Worm (Caenorhabditis elegans) whole organism, midembryonic: ENCODE results near the gene C17G10.1.

Experiments
- T22C8.4 ChIP-seq: fragments of 200-800 bp; sonication (Bioruptor generic); IDR thresholded peaks from 2 replicates; pipeline ENCODE4 v1.3.6; 2022; ENCODE audit warnings: missing genetic modification characterization, missing compliant biosample characterization
- cog-1 ChIP-seq: sonication (generic microtip); optimal IDR thresholded peaks from 2 replicates; lab custom pipeline; 2016; ENCODE audit warnings: missing genetic modification characterization, missing compliant biosample characterization
- flt-1 ChIP-seq: fragments of 200-800 bp; sonication (Bioruptor generic); IDR thresholded peaks from 2 replicates; pipeline ENCODE4 v1.3.6; 2022; ENCODE audit warnings: missing genetic modification characterization, missing compliant biosample characterization
- klf-2 ChIP-seq: fragments of 200-800 bp; sonication (Bioruptor generic); conservative IDR thresholded peaks from 2 replicates; pipeline ENCODE4 v1.3.6; 2022; ENCODE audit warnings: missing genetic modification reagents, missing genetic modification characterization, missing compliant biosample characterization
- med-1 ChIP-seq: sonication (generic microtip); optimal IDR thresholded peaks from 2 replicates; lab custom pipeline; 2017; ENCODE audit warnings: missing genetic modification characterization, mild to moderate bottlenecking, missing compliant biosample characterization, antibody characterized with exemption, missing genetic modification reagents; ENCODE audit not compliant: insufficient read depth
- ref-1 ChIP-seq: fragments of 200-800 bp; sonication (Bioruptor generic); conservative IDR thresholded peaks from 2 replicates; pipeline ENCODE4 v1.3.6; 2022; ENCODE audit warnings: missing genetic modification reagents, missing genetic modification characterization, missing compliant biosample characterization
- tab-1 ChIP-seq: fragments of 200-800 bp; sonication (Bioruptor generic); IDR thresholded peaks from 2 replicates; pipeline ENCODE4 v1.3.6; 2022; ENCODE audit warnings: missing genetic modification characterization, missing compliant biosample characterization
- ztf-23 ChIP-seq: fragments of 200-800 bp; sonication (Bioruptor generic); IDR thresholded peaks from 2 replicates; pipeline ENCODE4 v1.3.6; 2022; ENCODE audit warnings: missing genetic modification reagents, missing genetic modification characterization, missing compliant biosample characterization
- ztf-29 ChIP-seq: fragments of 200-800 bp; sonication (Bioruptor generic); IDR thresholded peaks from 2 replicates; pipeline ENCODE4 v1.3.6; 2022; ENCODE audit warnings: missing genetic modification reagents, missing genetic modification characterization, missing compliant biosample characterization

C17G10.1 gene

ce11 chrII:5557134-5557533 is 39.2 kb upstream of the C17G10.1 start:
- TF ChIP-seq klf-2 (GFP tag; lab: Robert Waterston, UW) (no peak), med-1 (GFP tag; lab: Kevin White, UChicago) (no peak), ref-1 (GFP tag; lab: Robert Waterston, UW) (no peak), flt-1 (GFP tag; lab: Robert Waterston, UW) (no peak), T22C8.4 (GFP tag; lab: Robert Waterston, UW) (no peak), ztf-29 (GFP tag; lab: Robert Waterston, UW) (no peak), tab-1 (GFP tag; lab: Robert Waterston, UW) (no peak), ztf-23 (GFP tag; lab: Robert Waterston, UW) (no peak), cog-1 (no peak)

- no peak for TF ChIP-seq T22C8.4 (GFP tag; lab: Robert Waterston, UW)
Observed at ce11 chrII:5561392-5561791, 35.0 kb upstream of the C17G10.1 start, which contains the start of gene C17C3.3. Gene C17C3.3 (plus strand): TSS chrII:5561737.

ce11 chrII:5565082-5565623 is 31.2 kb upstream of the C17G10.1 start:
- TF ChIP-seq ztf-23 (GFP tag; lab: Robert Waterston, UW) = no peak
- TF ChIP-seq flt-1 (GFP tag; lab: Robert Waterston, UW) = 0 out of 2 replicates have a peak, but pooled peaks have one; percentile 45

- TF ChIP-seq ref-1 (GFP tag; lab: Robert Waterston, UW) (no peak), ztf-29 (GFP tag; lab: Robert Waterston, UW) (no peak), tab-1 (GFP tag; lab: Robert Waterston, UW) (no peak), med-1 (GFP tag; lab: Kevin White, UChicago) (no peak), ztf-23 (GFP tag; lab: Robert Waterston, UW) (no peak), T22C8.4 (GFP tag; lab: Robert Waterston, UW) (no peak)
Observed at ce11 chrII:5570272-5570671, 26.1 kb upstream of the C17G10.1 start, which contains the start of the genes C17C3.1 and C17C3.15. Gene C17C3.1 (plus strand): TSS chrII:5570572. Gene C17C3.15 (plus strand): TSS chrII:5570654.

ce11 chrII:5572082-5572746 is 24.1 kb upstream of the C17G10.1 start:
- TF ChIP-seq T22C8.4 (GFP tag; lab: Robert Waterston, UW) = no peak
- no peak for TF ChIP-seq med-1 (GFP tag; lab: Kevin White, UChicago)
- no peak for TF ChIP-seq klf-2 (GFP tag; lab: Robert Waterston, UW)
- no peak for TF ChIP-seq ztf-29 (GFP tag; lab: Robert Waterston, UW)
- no peak for TF ChIP-seq cog-1
- no peak for TF ChIP-seq ref-1 (GFP tag; lab: Robert Waterston, UW)
- TF ChIP-seq tab-1 (GFP tag; lab: Robert Waterston, UW) = no peak
- no peak for TF ChIP-seq ztf-23 (GFP tag; lab: Robert Waterston, UW)
- TF ChIP-seq flt-1 (GFP tag; lab: Robert Waterston, UW) = no peak

ce11 chrII:5574925-5575324 is 21.4 kb upstream of the C17G10.1 start:
- TF ChIP-seq T22C8.4 (GFP tag; lab: Robert Waterston, UW) (no peak), tab-1 (GFP tag; lab: Robert Waterston, UW) (no peak), ztf-23 (GFP tag; lab: Robert Waterston, UW) (no peak), klf-2 (GFP tag; lab: Robert Waterston, UW) (no peak)

ce11 chrII:5577060-5577459 is 19.3 kb upstream of the C17G10.1 start:
- TF ChIP-seq cog-1 (no peak), ztf-23 (GFP tag; lab: Robert Waterston, UW) (peak; percentile 73), T22C8.4 (GFP tag; lab: Robert Waterston, UW) (peak; percentile 49; the same call in 1 of the 2 replicates), klf-2 (GFP tag; lab: Robert Waterston, UW) (0 out of 2 replicates have a peak, but pooled peaks have one; percentile 22), ref-1 (GFP tag; lab: Robert Waterston, UW) (no peak), ztf-29 (GFP tag; lab: Robert Waterston, UW) (no peak), flt-1 (GFP tag; lab: Robert Waterston, UW) (peak; percentile 87), tab-1 (GFP tag; lab: Robert Waterston, UW) (peak; percentile 78), med-1 (GFP tag; lab: Kevin White, UChicago) (no peak)

ce11 chrII:5578035-5578434 is 18.3 kb upstream of the C17G10.1 start, which contains the start of gene T25E4.1:
Gene T25E4.1 (plus strand): TSS chrII:5578335.
- TF ChIP-seq ref-1 (GFP tag; lab: Robert Waterston, UW) (no peak), klf-2 (GFP tag; lab: Robert Waterston, UW) (no peak), ztf-29 (GFP tag; lab: Robert Waterston, UW) (no peak)

- TF ChIP-seq T22C8.4 (GFP tag; lab: Robert Waterston, UW) = no peak
- TF ChIP-seq ztf-29 (GFP tag; lab: Robert Waterston, UW) = no peak
- TF ChIP-seq ztf-23 (GFP tag; lab: Robert Waterston, UW) = no peak
- no peak for TF ChIP-seq flt-1 (GFP tag; lab: Robert Waterston, UW)
- TF ChIP-seq cog-1 = no peak
- TF ChIP-seq klf-2 (GFP tag; lab: Robert Waterston, UW) = no peak
- TF ChIP-seq tab-1 (GFP tag; lab: Robert Waterston, UW) = no peak
- no peak for TF ChIP-seq ref-1 (GFP tag; lab: Robert Waterston, UW)
- TF ChIP-seq med-1 (GFP tag; lab: Kevin White, UChicago) = no peak
Observed at ce11 chrII:5578714-5579113, 17.6 kb upstream of the C17G10.1 start.

ce11 chrII:5579236-5579635 is 17.1 kb upstream of the C17G10.1 start:
- TF ChIP-seq cog-1 (no peak), klf-2 (GFP tag; lab: Robert Waterston, UW) (no peak), T22C8.4 (GFP tag; lab: Robert Waterston, UW) (no peak)
